Worm (Caenorhabditis elegans): ENCODE measurements around the gene T04G9.7.

The T04G9.7 gene

ce11 chrX:768061-768646 lies 2.5 kb upstream of the T04G9.7 start, which contains the start of the genes trap-2 and ile-2 (continued):
- TF ChIP-seq lin-15B (tag; optimal IDR thresholded peaks at IDR 0.05) (peak; percentile 66), php-3 (GFP tag; IDR thresholded peaks at IDR 0.05) (peak; percentile 86), R02D3.7 (tag; optimal IDR thresholded peaks at IDR 0.05) (no peak), dmd-6 (GFP tag; IDR thresholded peaks at IDR 0.05) (peak; percentile 96), saeg-2 (GFP tag; IDR thresholded peaks at IDR 0.05) (peak; percentile 69; the same call in 1 of the 2 replicates), aha-1 (tag) (peak; percentile 98), D1046.2 (GFP tag; IDR thresholded peaks at IDR 0.05) (peak; percentile 99), nhr-77 (tag; optimal IDR thresholded peaks at IDR 0.05) (peak; percentile 80), ztf-7 (tag; optimal IDR thresholded peaks at IDR 0.05) (peak; percentile 72), spr-3 (GFP tag; optimal IDR thresholded peaks at IDR 0.05) (peak; percentile 79), lsy-2 (tag; optimal IDR thresholded peaks at IDR 0.05) (peak; percentile 92 to 98), lin-38 (GFP tag; IDR thresholded peaks at IDR 0.05) (peak; percentile 99), unc-130 (GFP tag; optimal IDR thresholded peaks at IDR 0.05) (no peak), mdl-1 (tag; optimal IDR thresholded peaks at IDR 0.05) (peak; percentile 45 to 90), ces-1 (GFP tag; optimal IDR thresholded peaks at IDR 0.05) (no peak), madf-9 (GFP tag; conservative IDR thresholded peaks at IDR 0.05) (peak; percentile 71), ceh-44 (GFP tag; IDR thresholded peaks at IDR 0.05) (no peak), mep-1 (tag; optimal IDR thresholded peaks at IDR 0.05) (peak; percentile 97), lin-39 (tag; optimal IDR thresholded peaks at IDR 0.05) (no peak), F37D6.2 (tag; optimal IDR thresholded peaks at IDR 0.05) (peak; percentile 83), nhr-41 (GFP tag; IDR thresholded peaks at IDR 0.05) (peak; percentile 92), nhr-111 (GFP tag; optimal IDR thresholded peaks at IDR 0.05) (no peak), ceh-32 (tag; optimal IDR thresholded peaks at IDR 0.05; ENCODE audit: poor library complexity) (peak; percentile 6), arid-1 (GFP tag; conservative IDR thresholded peaks at IDR 0.05) (peak; percentile 91), lin-1 (GFP tag; IDR thresholded peaks at IDR 0.05) (peak; percentile 91), ceh-28 (tag; optimal IDR thresholded peaks at IDR 0.05) (peak; percentile 18), daf-16 (GFP tag; optimal IDR thresholded peaks at IDR 0.05) (peak; percentile 80 to 88), daf-16 (tag; optimal IDR thresholded peaks at IDR 0.05) (peak; percentile 68), mes-2 (tag; optimal IDR thresholded peaks at IDR 0.05; ENCODE audit: poor library complexity, severe bottlenecking) (peak; percentile 94), spr-1 (tag; optimal IDR thresholded peaks at IDR 0.05) (peak; percentile 92), Y75B8A.6 (GFP tag; IDR thresholded peaks at IDR 0.05) (peak; percentile 65; the same call in 1 of the 2 replicates), pha-4 (GFP tag; IDR thresholded peaks at IDR 0.05) (peak; percentile 82), pha-4 (tag; optimal IDR thresholded peaks at IDR 0.05) (no peak), hmg-1.1 (GFP tag; IDR thresholded peaks at IDR 0.05) (peak; percentile 93), nhr-6 (tag; optimal IDR thresholded peaks at IDR 0.05) (peak; percentile 96), zip-2 (tag; optimal IDR thresholded peaks at IDR 0.05) (peak; percentile 24), zfp-2 (tag; optimal IDR thresholded peaks at IDR 0.05) (no peak), daf-8 (GFP tag; IDR thresholded peaks at IDR 0.05) (no peak), lin-29 (GFP tag; IDR thresholded peaks at IDR 0.05) (peak; percentile 77), T20F7.1 (GFP tag; optimal IDR thresholded peaks at IDR 0.05) (peak; percentile 90), egl-27 (tag; optimal IDR thresholded peaks at IDR 0.05) (no peak), nhr-10 (tag; optimal IDR thresholded peaks at IDR 0.05) (peak; percentile 56), ama-1 (optimal IDR thresholded peaks at IDR 0.05) (no peak), nhr-48 (tag; optimal IDR thresholded peaks at IDR 0.05) (peak; percentile 78), zfp-3 (GFP tag; conservative IDR thresholded peaks at IDR 0.05) (peak; percentile 86)
